Fruit fly (Drosophila melanogaster): ENCODE measurements around the gene Obp22a.

Gene Obp22a

DNA sequence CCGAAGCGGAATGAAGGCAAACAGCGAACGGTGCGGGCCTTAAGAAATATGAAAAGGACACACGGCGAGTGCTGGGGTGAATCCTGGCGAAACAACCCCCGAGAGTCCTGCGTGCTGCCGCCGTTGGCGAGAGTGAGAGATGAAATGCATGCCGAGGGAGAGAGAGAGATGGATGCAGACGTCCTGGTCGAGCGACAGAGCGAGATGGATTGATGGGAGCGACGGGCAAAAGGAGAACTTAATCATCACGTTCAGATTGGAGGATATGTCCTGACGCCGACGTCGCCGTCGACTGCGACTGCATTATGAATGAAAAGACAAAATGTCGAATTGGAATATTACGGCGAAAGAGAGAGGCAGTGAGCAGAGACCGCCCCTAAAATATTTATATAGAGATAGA, 37.4 kb downstream of the Obp22a start (continued):
- TF ChIP-seq CG7745 (tag; optimal IDR thresholded peaks at IDR 0.05) (no peak), CG10321 (GFP tag; IDR thresholded peaks at IDR 0.05) (peak; percentile 88), gce (GFP tag; IDR thresholded peaks at IDR 0.05) (no peak), Nf-YC (tag; optimal IDR thresholded peaks at IDR 0.05) (peak; percentile 96), H2.0 (GFP tag; IDR thresholded peaks at IDR 0.05) (no peak), CG6683 (GFP tag; optimal IDR thresholded peaks at IDR 0.05) (no peak), fd96Cb (tag; optimal IDR thresholded peaks at IDR 0.05) (no peak), CG15514 (GFP tag; optimal IDR thresholded peaks at IDR 0.05) (no peak), phol (tag; optimal IDR thresholded peaks at IDR 0.05) (no peak), pros (GFP tag; optimal IDR thresholded peaks at IDR 0.05) (peak; percentile 31), BtbVII (GFP tag; optimal IDR thresholded peaks at IDR 0.05) (no peak), Adf1 (GFP tag; IDR thresholded peaks at IDR 0.05) (peak; percentile 92), Mes4 (GFP tag; optimal IDR thresholded peaks at IDR 0.05) (no peak), CG2875 (GFP tag; optimal IDR thresholded peaks at IDR 0.05) (no peak), Abd-B (GFP tag; optimal IDR thresholded peaks at IDR 0.05) (no peak), CG1832 (GFP tag; optimal IDR thresholded peaks at IDR 0.05) (peak; percentile 96), az2 (GFP tag; optimal IDR thresholded peaks at IDR 0.05) (no peak), Hr3 (GFP tag; optimal IDR thresholded peaks at IDR 0.05) (no peak), CG17361 (GFP tag; IDR thresholded peaks at IDR 0.05) (no peak), gsb-n (tag; optimal IDR thresholded peaks at IDR 0.05) (peak; percentile 12), knrl (GFP tag; IDR thresholded peaks at IDR 0.05; ENCODE audit: partially characterized antibody) (0 out of 3 replicates have a peak, but pooled peaks have one; percentile 20), CG16813 (GFP tag; IDR thresholded peaks at IDR 0.05; ENCODE audit: partially characterized antibody) (peak; percentile 33; the same call in 1 of the 3 replicates), tgo (GFP tag; IDR thresholded peaks at IDR 0.05) (no peak), Gug (GFP tag; IDR thresholded peaks at IDR 0.05) (no peak), ewg (GFP tag; optimal IDR thresholded peaks at IDR 0.05) (peak; percentile 65), lbe (GFP tag; optimal IDR thresholded peaks at IDR 0.05) (no peak), Camta (GFP tag; optimal IDR thresholded peaks at IDR 0.05) (no peak), sna (GFP tag; IDR thresholded peaks at IDR 0.05; ENCODE audit: partially characterized antibody) (no peak), cg (GFP tag; optimal IDR thresholded peaks at IDR 0.05) (peak; percentile 34), nau (GFP tag; optimal IDR thresholded peaks at IDR 0.05) (no peak), CG17829 (tag; optimal IDR thresholded peaks at IDR 0.05) (peak; percentile 4), CG11247 (GFP tag; IDR thresholded peaks at IDR 0.05) (no peak), CG33557 (GFP tag; optimal IDR thresholded peaks at IDR 0.05) (no peak), oc (tag; optimal IDR thresholded peaks at IDR 0.05) (no peak), Hmr (GFP tag; optimal IDR thresholded peaks at IDR 0.05) (no peak)

- peak; percentile 14 for TF ChIP-seq oc (tag; optimal IDR thresholded peaks at IDR 0.05)
- TF ChIP-seq Ada2b (GFP tag; IDR thresholded peaks at IDR 0.05), result no peak
- no peak for TF ChIP-seq CG12219 (GFP tag; optimal IDR thresholded peaks at IDR 0.05)
- TF ChIP-seq bcd (GFP tag; optimal IDR thresholded peaks at IDR 0.05), result no peak
- 0 out of 2 replicates have a peak, but pooled peaks have one; percentile 38 for TF ChIP-seq crol (GFP tag; IDR thresholded peaks at IDR 0.05)
- no peak for TF ChIP-seq CG8765 (GFP tag; IDR thresholded peaks at IDR 0.05)
- no peak for TF ChIP-seq ase (GFP tag; IDR thresholded peaks at IDR 0.05)
- no peak for TF ChIP-seq seq (GFP tag; IDR thresholded peaks at IDR 0.05)
- TF ChIP-seq CG9797 (GFP tag; optimal IDR thresholded peaks at IDR 0.05), result no peak
- TF ChIP-seq z (GFP tag; IDR thresholded peaks at IDR 0.05), result no peak
- no peak for TF ChIP-seq CG17186 (GFP tag; optimal IDR thresholded peaks at IDR 0.05)
- TF ChIP-seq CG15479 (GFP tag; optimal IDR thresholded peaks at IDR 0.05), result peak; percentile 66
These were observed 44.0 kb downstream of the Obp22a start for dm6 chr2L:1947959-1948358.

All from whole organism, embryonic.